Fruit fly (Drosophila melanogaster): ENCODE data around the gene psd.

psd gene

dm6 chr2L:5982334-5982987 is 17.7 kb upstream of the psd start (continued):
- TF ChIP-seq Dp (GFP tag; optimal IDR thresholded peaks at IDR 0.05) (no peak), Trl (optimal IDR thresholded peaks at IDR 0.05) (no peak), Trl (GFP tag; optimal IDR thresholded peaks at IDR 0.05) (peak; percentile 36), CG11560 (tag; IDR thresholded peaks at IDR 0.05) (no peak), ind (GFP tag; optimal IDR thresholded peaks at IDR 0.05) (no peak), CG15269 (tag; optimal IDR thresholded peaks at IDR 0.05) (peak; percentile 38), CG4282 (GFP tag; optimal IDR thresholded peaks at IDR 0.05) (peak; percentile 11), CG16863 (GFP tag; optimal IDR thresholded peaks at IDR 0.05) (no peak), Bdp1 (GFP tag; optimal IDR thresholded peaks at IDR 0.05) (no peak), gce (GFP tag; IDR thresholded peaks at IDR 0.05) (no peak), Hmx (GFP tag; optimal IDR thresholded peaks at IDR 0.05) (no peak), Xrp1 (GFP tag; IDR thresholded peaks at IDR 0.05) (no peak), shn (GFP tag; optimal IDR thresholded peaks at IDR 0.05) (no peak), gcm2 (GFP tag; optimal IDR thresholded peaks at IDR 0.05) (no peak), CG14965 (GFP tag; optimal IDR thresholded peaks at IDR 0.05; ENCODE audit: borderline replicate concordance) (no peak), CG9727 (GFP tag; optimal IDR thresholded peaks at IDR 0.05) (peak; percentile 21), CG17829 (tag; optimal IDR thresholded peaks at IDR 0.05) (peak; percentile 52), lov (optimal IDR thresholded peaks at IDR 0.05) (no peak), lov (GFP tag; IDR thresholded peaks at IDR 0.05) (no peak), CG13775 (GFP tag; optimal IDR thresholded peaks at IDR 0.05) (no peak), Ravus (GFP tag; IDR thresholded peaks at IDR 0.05) (no peak), CG16813 (GFP tag; IDR thresholded peaks at IDR 0.05; ENCODE audit: partially characterized antibody) (no peak), CG17186 (GFP tag; optimal IDR thresholded peaks at IDR 0.05) (peak; percentile 16), CG12236 (GFP tag; optimal IDR thresholded peaks at IDR 0.05) (no peak), CG8290 (GFP tag; optimal IDR thresholded peaks at IDR 0.05) (peak; percentile 72), CG8290 (tag; optimal IDR thresholded peaks at IDR 0.05) (peak; percentile 84 to 95), aop (GFP tag; IDR thresholded peaks at IDR 0.05) (no peak), btn (GFP tag; optimal IDR thresholded peaks at IDR 0.05) (no peak), CG7786 (GFP tag; optimal IDR thresholded peaks at IDR 0.05) (peak; percentile 11), br (optimal IDR thresholded peaks at IDR 0.05) (no peak), Lhr (GFP tag; optimal IDR thresholded peaks at IDR 0.05) (no peak), prd (optimal IDR thresholded peaks at IDR 0.05) (no peak), prd (GFP tag; IDR thresholded peaks at IDR 0.05) (no peak), CG4404 (GFP tag; IDR thresholded peaks at IDR 0.05) (no peak), zf30C (GFP tag; optimal IDR thresholded peaks at IDR 0.05) (peak; percentile 9), CG31441 (GFP tag; IDR thresholded peaks at IDR 0.05) (no peak), NC2α (GFP tag; optimal IDR thresholded peaks at IDR 0.05) (no peak), zen (tag; optimal IDR thresholded peaks at IDR 0.05) (no peak), Lpt (GFP tag; optimal IDR thresholded peaks at IDR 0.05) (no peak), Meics (GFP tag; optimal IDR thresholded peaks at IDR 0.05) (peak; percentile 29), chinmo (GFP tag; IDR thresholded peaks at IDR 0.05; ENCODE audit: partially characterized antibody) (no peak), seq (GFP tag; IDR thresholded peaks at IDR 0.05) (no peak), ash1 (GFP tag; optimal IDR thresholded peaks at IDR 0.05) (peak; percentile 31), CG13424 (tag; optimal IDR thresholded peaks at IDR 0.05) (peak; percentile 31), CG10321 (GFP tag; IDR thresholded peaks at IDR 0.05) (no peak), CG10462 (GFP tag; optimal IDR thresholded peaks at IDR 0.05) (no peak), CG9817 (tag; optimal IDR thresholded peaks at IDR 0.05) (peak; percentile 38), CG12219 (GFP tag; optimal IDR thresholded peaks at IDR 0.05) (peak; percentile 0), org-1 (GFP tag; optimal IDR thresholded peaks at IDR 0.05) (no peak), Sin3A (optimal IDR thresholded peaks at IDR 0.05) (no peak), MBD-R2 (GFP tag; IDR thresholded peaks at IDR 0.05) (no peak), CG3847 (GFP tag; IDR thresholded peaks at IDR 0.05) (no peak), Myb (GFP tag; optimal IDR thresholded peaks at IDR 0.05) (peak; percentile 41), Mrtf (GFP tag; IDR thresholded peaks at IDR 0.05) (no peak)

Measured in whole organism, embryonic.